Fruit fly (Drosophila melanogaster) whole organism, embryonic: Measurements from ENCODE around the gene Veneno.

ENCODE experiments used
- Awh ChIP-seq: fragments of 200-800 bp; sonication (Bioruptor generic); IDR thresholded peaks from 2 replicates; pipeline ENCODE4, ENCODE4 v1.3.6; 2022; ENCODE audit warnings: missing biosample characterization, missing genetic modification characterization
- Bdp1 ChIP-seq: fragments of 200-800 bp; sonication (Bioruptor generic); optimal IDR thresholded peaks from 3 replicates; lab custom pipeline; 2016; ENCODE audit warnings: missing biosample characterization, missing genetic modification characterization
- CG11696 ChIP-seq: fragments of 200-800 bp; sonication (Bioruptor generic); IDR thresholded peaks from 2 replicates; pipeline ENCODE4 v1.3.6; 2022; ENCODE audit warnings: missing biosample characterization, missing genetic modification characterization
- CG11723 ChIP-seq: fragments of 200-800 bp; sonication (Bioruptor generic); optimal IDR thresholded peaks from 2 replicates; lab custom pipeline; 2017; ENCODE audit warnings: missing biosample characterization, mild to moderate bottlenecking, missing genetic modification characterization
- CG12155 ChIP-seq: fragments of 200-800 bp; sonication (Bioruptor generic); optimal IDR thresholded peaks from 3 replicates; lab custom pipeline; 2016; ENCODE audit warnings: missing biosample characterization, missing genetic modification characterization
- CG12299 ChIP-seq: fragments of 200-800 bp; sonication (Bioruptor generic); optimal IDR thresholded peaks from 2 replicates; lab custom pipeline; 2018; ENCODE audit warnings: missing biosample characterization, mild to moderate bottlenecking, missing genetic modification characterization
- CG12659 ChIP-seq: fragments of 200-800 bp; sonication (Bioruptor generic); optimal IDR thresholded peaks from 3 replicates; lab custom pipeline; 2017; ENCODE audit warnings: mild to moderate bottlenecking, missing biosample characterization, missing genetic modification reagents, missing genetic modification characterization
- CG13894 ChIP-seq: fragments of 200-800 bp; sonication (Bioruptor generic); optimal IDR thresholded peaks from 3 replicates; lab custom pipeline; 2018; ENCODE audit warnings: missing biosample characterization, mild to moderate bottlenecking, missing genetic modification characterization, moderate library complexity
- CG15011 ChIP-seq: fragments of 200-800 bp; sonication (Bioruptor generic); optimal IDR thresholded peaks from 3 replicates; lab custom pipeline; 2018; ENCODE audit warnings: missing biosample characterization, mild to moderate bottlenecking, missing genetic modification characterization
- CG16813 ChIP-seq: fragments of 200-800 bp; sonication (Bioruptor generic); IDR thresholded peaks from 3 replicates; pipeline ENCODE4 v1.3.6; 2022; ENCODE audit warnings: missing biosample characterization, missing genetic modification characterization; ENCODE audit not compliant: partially characterized antibody
- CG17802 ChIP-seq: fragments of 200-800 bp; sonication (Bioruptor generic); optimal IDR thresholded peaks from 2 replicates; lab custom pipeline; 2018; ENCODE audit warnings: missing biosample characterization, mild to moderate bottlenecking, missing genetic modification characterization, moderate library complexity
- CG18619 ChIP-seq: fragments of 200-800 bp; sonication (Bioruptor generic); optimal IDR thresholded peaks from 3 replicates; lab custom pipeline; 2017; ENCODE audit warnings: missing biosample characterization, mild to moderate bottlenecking, missing genetic modification characterization
- CG3281 ChIP-seq: fragments of 200-800 bp; sonication (Bioruptor generic); optimal IDR thresholded peaks from 3 replicates; lab custom pipeline; 2017; ENCODE audit warnings: missing biosample characterization, mild to moderate bottlenecking, missing genetic modification characterization
- CG33557 ChIP-seq: fragments of 200-800 bp; sonication (Bioruptor generic); optimal IDR thresholded peaks from 2 replicates; lab custom pipeline; 2019; ENCODE audit warnings: missing biosample characterization, mild to moderate bottlenecking, missing genetic modification characterization, moderate library complexity
- CG3995 ChIP-seq: fragments of 200-800 bp; sonication (Bioruptor generic); optimal IDR thresholded peaks from 3 replicates; lab custom pipeline; 2016; ENCODE audit warnings: missing biosample characterization, missing genetic modification characterization
- CG4424 ChIP-seq: fragments of 200-800 bp; sonication (Bioruptor generic); optimal IDR thresholded peaks from 3 replicates; lab custom pipeline; 2016; ENCODE audit warnings: missing biosample characterization, missing genetic modification characterization
- CG6689 ChIP-seq: fragments of 200-800 bp; sonication (Bioruptor generic); IDR thresholded peaks from 2 replicates; pipeline ENCODE4 v1.3.6; 2022; ENCODE audit warnings: missing biosample characterization, missing genetic modification characterization
- CG7745 ChIP-seq: fragments of 200-800 bp; sonication (Bioruptor generic); optimal IDR thresholded peaks from 2 replicates; lab custom pipeline; 2018; ENCODE audit warnings: missing biosample characterization, mild to moderate bottlenecking, missing genetic modification characterization, moderate library complexity
- CG7987 ChIP-seq: fragments of 200-800 bp; sonication (Bioruptor generic); optimal IDR thresholded peaks from 2 replicates; lab custom pipeline; 2018; ENCODE audit warnings: missing biosample characterization, mild to moderate bottlenecking, missing genetic modification characterization, moderate library complexity
- CG8089 ChIP-seq: fragments of 200-800 bp; sonication (Bioruptor generic); optimal IDR thresholded peaks from 3 replicates; lab custom pipeline; 2016; ENCODE audit warnings: missing biosample characterization, missing genetic modification characterization
- CG9609 ChIP-seq: fragments of 200-800 bp; sonication (Bioruptor generic); optimal IDR thresholded peaks from 3 replicates; lab custom pipeline; 2016; ENCODE audit warnings: missing biosample characterization, missing genetic modification characterization
- CG9727 ChIP-seq: fragments of 200-800 bp; sonication (Bioruptor generic); optimal IDR thresholded peaks from 3 replicates; lab custom pipeline; 2017; ENCODE audit warnings: missing biosample characterization, mild to moderate bottlenecking, missing genetic modification characterization
- CTCF ChIP-seq: fragments of 200-800 bp; sonication (Bioruptor generic); optimal IDR thresholded peaks from 2 replicates; lab custom pipeline; 2017; ENCODE audit warnings: missing biosample characterization, mild to moderate bottlenecking, missing genetic modification characterization, moderate library complexity
- Chrac-16 ChIP-seq: fragments of 200-800 bp; sonication (Bioruptor generic); optimal IDR thresholded peaks from 3 replicates; lab custom pipeline; 2016; ENCODE audit warnings: missing biosample characterization, missing genetic modification characterization
- Deaf1 ChIP-seq: fragments of 200-800 bp; optimal IDR thresholded peaks from 3 replicates; lab custom pipeline; 2019; ENCODE audit warnings: missing biosample characterization, mild to moderate bottlenecking, missing genetic modification characterization, moderate library complexity
- Eip74EF ChIP-seq, 2 experiments: fragments of 200-800 bp in 1 of 2; fragments of >200 bp in 1 of 2; sonication (Bioruptor generic) in 1 of 2; optimal IDR thresholded peaks; 2 replicates each; lab custom pipeline; 2017 to 2019; ENCODE audit warnings: missing biosample characterization in 2 of 2, missing genetic modification characterization in 2 of 2, mild to moderate bottlenecking in 1 of 2, moderate library complexity in 1 of 2
- Fer3 ChIP-seq: fragments of 200-800 bp; sonication (Bioruptor generic); optimal IDR thresholded peaks from 2 replicates; lab custom pipeline; 2018; ENCODE audit warnings: missing biosample characterization, mild to moderate bottlenecking, missing genetic modification characterization, moderate library complexity
- H15 ChIP-seq: fragments of 200-800 bp; sonication (Bioruptor generic); IDR thresholded peaks from 3 replicates; pipeline ENCODE4 v1.3.6; 2022; ENCODE audit warnings: missing biosample characterization, missing genetic modification characterization
- HLH4C ChIP-seq: fragments of 200-800 bp; sonication (Bioruptor generic); IDR thresholded peaks from 3 replicates; pipeline ENCODE4 v1.3.6; 2022; ENCODE audit warnings: missing biosample characterization, missing genetic modification characterization; ENCODE audit not compliant: partially characterized antibody
- Hey ChIP-seq: fragments of 200-800 bp; sonication (Bioruptor generic); optimal IDR thresholded peaks from 3 replicates; lab custom pipeline; 2018; ENCODE audit warnings: missing biosample characterization, mild to moderate bottlenecking, missing genetic modification characterization
- Lhr ChIP-seq: fragments of 200-800 bp; sonication (Bioruptor generic); optimal IDR thresholded peaks from 3 replicates; lab custom pipeline; 2017; ENCODE audit warnings: mild to moderate bottlenecking, missing biosample characterization, missing genetic modification reagents, missing genetic modification characterization
- Meics ChIP-seq: fragments of 200-800 bp; sonication (Bioruptor generic); optimal IDR thresholded peaks from 2 replicates; lab custom pipeline; 2017; ENCODE audit warnings: missing biosample characterization, mild to moderate bottlenecking, missing genetic modification characterization
- NfI ChIP-seq: fragments of 200-800 bp; sonication (Bioruptor generic); optimal IDR thresholded peaks from 3 replicates; lab custom pipeline; 2018; ENCODE audit warnings: missing biosample characterization, mild to moderate bottlenecking, missing genetic modification characterization, moderate library complexity
- Oaz ChIP-seq: fragments of 200-800 bp; sonication (Bioruptor generic); IDR thresholded peaks from 2 replicates; pipeline ENCODE4 v1.3.6; 2022; ENCODE audit warnings: missing biosample characterization, missing genetic modification characterization
- Oli ChIP-seq: fragments of 200-800 bp; sonication (Bioruptor generic); optimal IDR thresholded peaks from 2 replicates; lab custom pipeline; 2018; ENCODE audit warnings: missing biosample characterization, mild to moderate bottlenecking, missing genetic modification characterization, moderate library complexity
- Usf ChIP-seq: fragments of 200-800 bp; sonication (Bioruptor generic); optimal IDR thresholded peaks from 2 replicates; lab custom pipeline; 2017; ENCODE audit warnings: missing genotype, missing biosample characterization, missing genetic modification characterization
- az2 ChIP-seq: fragments of 200-800 bp; sonication (Bioruptor generic); optimal IDR thresholded peaks from 3 replicates; lab custom pipeline; 2016; ENCODE audit warnings: missing biosample characterization, missing genetic modification characterization
- fd102C ChIP-seq: fragments of 200-800 bp; sonication (Bioruptor generic); optimal IDR thresholded peaks from 2 replicates; lab custom pipeline; 2018; ENCODE audit warnings: missing biosample characterization, mild to moderate bottlenecking, missing genetic modification characterization, moderate library complexity
- gsb-n ChIP-seq: fragments of 200-800 bp; sonication (Bioruptor generic); optimal IDR thresholded peaks from 3 replicates; lab custom pipeline; 2018; ENCODE audit warnings: missing biosample characterization, mild to moderate bottlenecking, missing genetic modification characterization
- knrl ChIP-seq: fragments of 200-800 bp; sonication (Bioruptor generic); IDR thresholded peaks from 3 replicates; pipeline ENCODE4 v1.3.6; 2022; ENCODE audit warnings: missing biosample characterization, missing genetic modification characterization; ENCODE audit not compliant: partially characterized antibody
- lbe ChIP-seq: fragments of 200-800 bp; sonication (Bioruptor generic); optimal IDR thresholded peaks from 2 replicates; lab custom pipeline; 2016; ENCODE audit warnings: missing biosample characterization, mild to moderate bottlenecking, missing genetic modification characterization
- mld ChIP-seq: fragments of 200-800 bp; sonication (Bioruptor generic); IDR thresholded peaks from 3 replicates; pipeline ENCODE4 v1.3.6; 2022; ENCODE audit warnings: missing biosample characterization, missing genetic modification characterization; ENCODE audit not compliant: partially characterized antibody
- otp ChIP-seq: fragments of 200-800 bp; sonication (Bioruptor generic); IDR thresholded peaks from 3 replicates; pipeline ENCODE4, ENCODE4 v1.3.6; 2022; ENCODE audit warnings: missing biosample characterization, missing genetic modification characterization
- pnt ChIP-seq: fragments of 200-800 bp; sonication (Bioruptor generic); optimal IDR thresholded peaks from 3 replicates; lab custom pipeline; 2016; ENCODE audit warnings: missing biosample characterization, missing genetic modification characterization
- salm ChIP-seq: fragments of 200-800 bp; sonication (Bioruptor generic); optimal IDR thresholded peaks from 2 replicates; lab custom pipeline; 2018; ENCODE audit warnings: missing biosample characterization, mild to moderate bottlenecking, missing genetic modification characterization
- sc ChIP-seq, 3 experiments: fragments of >200 bp in 2 of 3; fragments of 200-800 bp in 1 of 3; sonication (Bioruptor generic) in 1 of 3; optimal IDR thresholded peaks; 2 replicates in 2 of 3; 3 replicates in 1 of 3; lab custom pipeline; 2017; ENCODE audit warnings: mild to moderate bottlenecking in 1 of 3, missing biosample characterization in 1 of 3, missing genetic modification characterization in 1 of 3, missing genetic modification reagents in 1 of 3
- schlank ChIP-seq: fragments of 200-800 bp; sonication (Bioruptor generic); optimal IDR thresholded peaks from 2 replicates; lab custom pipeline; 2018; ENCODE audit warnings: missing biosample characterization, mild to moderate bottlenecking, missing genetic modification characterization
- sisA ChIP-seq: fragments of 200-800 bp; sonication (Bioruptor generic); IDR thresholded peaks from 2 replicates; pipeline ENCODE4 v1.3.6; 2022; ENCODE audit warnings: missing biosample characterization, missing genetic modification characterization
- trh ChIP-seq: fragments of 200-800 bp; sonication (Bioruptor generic); optimal IDR thresholded peaks from 2 replicates; lab custom pipeline; 2016; ENCODE audit warnings: missing biosample characterization, missing genetic modification characterization
- vfl ChIP-seq: fragments of 200-800 bp; sonication (Bioruptor generic); optimal IDR thresholded peaks from 2 replicates; lab custom pipeline; 2016; ENCODE audit warnings: missing biosample characterization, missing genetic modification characterization

The Veneno gene

DNA sequence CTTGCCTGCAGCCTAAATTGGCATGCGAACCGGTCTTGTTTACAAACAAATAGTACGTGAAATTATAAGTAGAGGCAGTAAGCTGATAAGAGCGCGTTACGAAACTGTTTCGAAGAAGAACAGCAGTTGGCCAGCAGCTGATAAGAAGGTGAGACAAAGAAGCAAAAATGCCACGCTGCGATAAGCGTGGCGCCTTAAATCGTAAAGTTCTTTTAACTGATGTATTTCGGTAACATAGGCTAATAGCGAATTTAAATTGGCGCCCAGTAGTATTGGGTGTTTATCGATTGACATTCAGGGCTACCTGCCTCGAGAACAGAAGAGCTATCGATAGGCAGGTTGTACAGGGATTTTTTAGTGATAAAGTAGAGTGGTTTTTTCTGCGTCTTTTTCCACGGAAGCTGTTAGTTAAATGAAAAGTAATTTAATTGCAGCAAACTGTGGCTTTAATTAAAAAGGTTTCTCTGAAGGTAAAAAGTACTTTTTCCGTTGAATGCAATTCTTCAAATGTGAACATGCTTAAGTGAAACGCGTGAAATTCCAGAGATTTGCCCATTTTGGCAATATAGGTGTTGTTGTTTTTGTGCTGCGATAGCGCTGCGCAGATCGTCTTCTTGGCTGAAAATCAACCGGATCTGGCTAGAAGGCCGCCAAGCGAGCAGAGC, 5.6 kb downstream of the Veneno start, which contains the start of gene stck (continued):
- TF ChIP-seq sc (optimal IDR thresholded peaks at IDR 0.05; lab: Kevin White, UChicago) (no peak), sc (GFP tag; optimal IDR thresholded peaks at IDR 0.05; lab: Kevin White, UChicago) (no peak), Hey (tag; lab: Kevin White, UChicago) (no peak), HLH4C (GFP tag; lab: Robert Waterston, UW) (peak; percentile 76), Oli (tag; lab: Kevin White, UChicago) (no peak), gsb-n (tag; lab: Kevin White, UChicago) (no peak), az2 (GFP tag; lab: Kevin White, UChicago) (no peak), CG11723 (GFP tag; lab: Kevin White, UChicago) (no peak), otp (GFP tag; lab: Robert Waterston, UW) (no peak), CG17802 (tag; lab: Kevin White, UChicago) (no peak), CG16813 (peak; percentile 58), CG12659 (GFP tag; lab: Kevin White, UChicago) (peak; percentile 27), CG6689 (GFP tag; lab: Robert Waterston, UW) (no peak), schlank (tag; lab: Kevin White, UChicago) (peak; percentile 25), CG9727 (GFP tag; lab: Kevin White, UChicago) (no peak), CG7987 (no peak), vfl (GFP tag; lab: Kevin White, UChicago) (no peak), CG3281 (GFP tag; lab: Kevin White, UChicago) (no peak), Chrac-16 (no peak), CG18619 (GFP tag; lab: Kevin White, UChicago) (no peak), Fer3 (tag; lab: Kevin White, UChicago) (no peak), CG11696 (GFP tag; lab: Robert Waterston, UW) (no peak), NfI (no peak), Oaz (no peak), Lhr (GFP tag; lab: Kevin White, UChicago) (no peak), knrl (GFP tag; lab: Robert Waterston, UW) (peak; percentile 58; the same call in 2 of the 3 replicates), pnt (no peak), Awh (GFP tag; lab: Robert Waterston, UW) (no peak), CG4424 (GFP tag; lab: Kevin White, UChicago) (no peak), CTCF (GFP tag; lab: Kevin White, UChicago) (no peak), Usf (no peak), sisA (GFP tag; lab: Robert Waterston, UW) (no peak), CG8089 (GFP tag; lab: Kevin White, UChicago) (no peak), mld (GFP tag; lab: Robert Waterston, UW) (no peak), trh (GFP tag; lab: Kevin White, UChicago) (no peak), Meics (GFP tag; lab: Kevin White, UChicago) (no peak), CG9609 (GFP tag; lab: Kevin White, UChicago) (no peak), CG33557 (GFP tag; lab: Kevin White, UChicago) (no peak), salm (tag; lab: Kevin White, UChicago) (no peak), CG3995 (GFP tag; lab: Kevin White, UChicago) (no peak), Deaf1 (tag; lab: Kevin White, UChicago) (no peak), H15 (GFP tag; lab: Robert Waterston, UW) (no peak), CG12155 (GFP tag; lab: Kevin White, UChicago) (no peak), CG13894 (tag; lab: Kevin White, UChicago) (no peak), CG7745 (tag; lab: Kevin White, UChicago) (no peak), lbe (GFP tag; lab: Kevin White, UChicago) (no peak), CG12299 (tag; lab: Kevin White, UChicago) (no peak), fd102C (GFP tag; lab: Kevin White, UChicago) (no peak), Bdp1 (GFP tag; lab: Kevin White, UChicago) (no peak), Eip74EF (GFP tag; optimal IDR thresholded peaks at IDR 0.05; lab: Kevin White, UChicago) (no peak), CG15011 (GFP tag; lab: Kevin White, UChicago) (no peak)
